Fruit fly (Drosophila melanogaster) whole organism, embryonic: Measurements from ENCODE around the gene AlaRS.

Experiments used
- BEAF-32 ChIP-seq: fragments of 200-800 bp; sonication (Bioruptor generic); optimal IDR thresholded peaks from 3 replicates; lab custom pipeline; 2017; ENCODE audit warnings: missing biosample characterization, missing genetic modification characterization, mild to moderate bottlenecking, moderate library complexity, missing genetic modification reagents
- CG10267 ChIP-seq: fragments of 200-800 bp; sonication (Bioruptor generic); optimal IDR thresholded peaks from 2 replicates; lab custom pipeline; 2018; ENCODE audit warnings: missing biosample characterization, mild to moderate bottlenecking, missing genetic modification characterization, moderate library complexity
- CG11504 ChIP-seq: fragments of 200-800 bp; sonication (Bioruptor generic); optimal IDR thresholded peaks from 3 replicates; lab custom pipeline; 2019; ENCODE audit warnings: missing biosample characterization, mild to moderate bottlenecking, missing genetic modification characterization, moderate library complexity
- CG11560 ChIP-seq: fragments of 200-800 bp; sonication (Bioruptor generic); IDR thresholded peaks from 3 replicates; pipeline ENCODE4 v1.3.6; 2022; ENCODE audit warnings: missing biosample characterization, missing genetic modification characterization
- CG13287 ChIP-seq: fragments of 200-800 bp; sonication (Bioruptor generic); IDR thresholded peaks from 2 replicates; pipeline ENCODE4 v1.3.6; 2022; ENCODE audit warnings: missing biosample characterization, missing genetic modification characterization; ENCODE audit not compliant: partially characterized antibody
- CG15514 ChIP-seq: fragments of 200-800 bp; sonication (Bioruptor generic); optimal IDR thresholded peaks from 3 replicates; lab custom pipeline; 2017; ENCODE audit warnings: missing biosample characterization, missing genetic modification characterization, mild to moderate bottlenecking, moderate library complexity, missing genetic modification reagents
- CG16863 ChIP-seq: fragments of 200-800 bp; sonication (Bioruptor generic); optimal IDR thresholded peaks from 3 replicates; lab custom pipeline; 2016; ENCODE audit warnings: missing biosample characterization, missing genetic modification characterization
- CG17829 ChIP-seq: fragments of 200-800 bp; optimal IDR thresholded peaks from 2 replicates; lab custom pipeline; 2019; ENCODE audit warnings: missing biosample characterization, mild to moderate bottlenecking, missing genetic modification characterization, moderate library complexity
- CG18262 ChIP-seq: fragments of 200-800 bp; optimal IDR thresholded peaks from 3 replicates; lab custom pipeline; 2019; ENCODE audit warnings: missing biosample characterization, mild to moderate bottlenecking, missing genetic modification characterization, moderate library complexity
- CG18619 ChIP-seq: fragments of 200-800 bp; sonication (Bioruptor generic); optimal IDR thresholded peaks from 3 replicates; lab custom pipeline; 2017; ENCODE audit warnings: missing biosample characterization, mild to moderate bottlenecking, missing genetic modification characterization
- CG2116 ChIP-seq: fragments of 200-800 bp; sonication (Bioruptor generic); optimal IDR thresholded peaks from 3 replicates; lab custom pipeline; 2018; ENCODE audit warnings: missing biosample characterization, mild to moderate bottlenecking, missing genetic modification characterization
- CG2120 ChIP-seq: fragments of 200-800 bp; sonication (Bioruptor generic); optimal IDR thresholded peaks from 3 replicates; lab custom pipeline; 2016; ENCODE audit warnings: missing biosample characterization, missing genetic modification characterization
- CG31224 ChIP-seq: fragments of 200-800 bp; sonication (Bioruptor generic); IDR thresholded peaks from 2 replicates; pipeline ENCODE4 v1.3.6; 2022; ENCODE audit warnings: missing biosample characterization, missing genetic modification characterization
- CG32532 ChIP-seq: fragments of 200-800 bp; sonication (Bioruptor generic); IDR thresholded peaks from 2 replicates; pipeline ENCODE4 v1.3.6; 2022; ENCODE audit warnings: missing biosample characterization, missing genetic modification characterization
- CG5245 ChIP-seq: fragments of 200-800 bp; sonication (Bioruptor generic); optimal IDR thresholded peaks from 3 replicates; lab custom pipeline; 2016; ENCODE audit warnings: missing biosample characterization, missing genetic modification characterization
- CG9797 ChIP-seq: fragments of 200-800 bp; sonication (Bioruptor generic); optimal IDR thresholded peaks from 3 replicates; lab custom pipeline; 2018; ENCODE audit warnings: missing biosample characterization, mild to moderate bottlenecking, missing genetic modification characterization
- Dll ChIP-seq: fragments of 200-800 bp; sonication (Bioruptor generic); IDR thresholded peaks from 4 replicates; pipeline ENCODE4 v1.3.6; 2022; ENCODE audit warnings: missing biosample characterization, missing genetic modification characterization; ENCODE audit not compliant: partially characterized antibody
- Dp ChIP-seq: fragments of 200-800 bp; sonication (Bioruptor generic); optimal IDR thresholded peaks from 2 replicates; lab custom pipeline; 2018; ENCODE audit warnings: missing biosample characterization, mild to moderate bottlenecking, missing genetic modification characterization, moderate library complexity
- E2f2 ChIP-seq: fragments of 200-800 bp; sonication (Bioruptor generic); IDR thresholded peaks from 2 replicates; pipeline ENCODE4 v1.3.6; 2022; ENCODE audit warnings: missing biosample characterization, missing genetic modification characterization
- ERR ChIP-seq: fragments of 200-800 bp; sonication (Bioruptor generic); optimal IDR thresholded peaks from 2 replicates; lab custom pipeline; 2016; ENCODE audit warnings: missing biosample characterization, missing genetic modification characterization
- Ets65A ChIP-seq: fragments of 200-800 bp; sonication (Bioruptor generic); peaks from one replicate; lab custom pipeline; 2016; ENCODE audit warnings: missing biosample characterization, missing genetic modification characterization
- Ets97D ChIP-seq: fragments of 200-800 bp; sonication (Bioruptor generic); optimal IDR thresholded peaks from 3 replicates; lab custom pipeline; 2016; ENCODE audit warnings: missing biosample characterization, missing genetic modification characterization
- Max ChIP-seq: fragments of 200-800 bp; sonication (Bioruptor generic); optimal IDR thresholded peaks from 2 replicates; lab custom pipeline; 2016; ENCODE audit warnings: missing biosample characterization, mild to moderate bottlenecking, missing genetic modification characterization
- Neu2 ChIP-seq: fragments of 200-800 bp; sonication (Bioruptor generic); optimal IDR thresholded peaks from 3 replicates; lab custom pipeline; 2016; ENCODE audit warnings: missing biosample characterization, missing genetic modification characterization, borderline replicate concordance
- Scr ChIP-seq: fragments of 200-800 bp; sonication (Bioruptor generic); IDR thresholded peaks from 2 replicates; pipeline ENCODE4 v1.3.6; 2022; ENCODE audit warnings: missing biosample characterization, missing genetic modification characterization; ENCODE audit not compliant: partially characterized antibody
- Ssrp ChIP-seq: fragments of 200-800 bp; sonication (Bioruptor generic); optimal IDR thresholded peaks from 2 replicates; lab custom pipeline; 2018; ENCODE audit warnings: missing biosample characterization, mild to moderate bottlenecking, missing genetic modification characterization, moderate library complexity
- al ChIP-seq: fragments of 200-800 bp; sonication (Bioruptor generic); IDR thresholded peaks from 2 replicates; pipeline ENCODE4 v1.3.6; 2022; ENCODE audit warnings: missing biosample characterization, missing genetic modification characterization
- bbx ChIP-seq: fragments of 200-800 bp; sonication (Bioruptor generic); IDR thresholded peaks from 2 replicates; pipeline ENCODE4 v1.3.6; 2022; ENCODE audit warnings: missing biosample characterization, missing genetic modification characterization; ENCODE audit not compliant: partially characterized antibody
- bowl ChIP-seq: fragments of 200-800 bp; sonication (Bioruptor generic); IDR thresholded peaks from 2 replicates; pipeline ENCODE4 v1.3.6; 2022; ENCODE audit warnings: missing biosample characterization, missing genetic modification characterization
- cato ChIP-seq: fragments of 200-800 bp; sonication (Bioruptor generic); optimal IDR thresholded peaks from 2 replicates; lab custom pipeline; 2016; ENCODE audit warnings: missing biosample characterization, missing genetic modification characterization, borderline replicate concordance
- cg ChIP-seq: fragments of 200-800 bp; sonication (Bioruptor generic); optimal IDR thresholded peaks from 3 replicates; lab custom pipeline; 2019; ENCODE audit warnings: missing biosample characterization, mild to moderate bottlenecking, missing genetic modification characterization, moderate library complexity
- dimm ChIP-seq: fragments of 200-800 bp; sonication (Bioruptor generic); IDR thresholded peaks from 2 replicates; pipeline ENCODE4 v1.3.6; 2022; ENCODE audit warnings: missing biosample characterization, missing genetic modification characterization
- emc ChIP-seq: fragments of 200-800 bp; sonication (Bioruptor generic); optimal IDR thresholded peaks from 2 replicates; lab custom pipeline; 2016; ENCODE audit warnings: missing biosample characterization, missing genetic modification characterization
- hbn ChIP-seq: fragments of 200-800 bp; sonication (Bioruptor generic); IDR thresholded peaks from 2 replicates; pipeline ENCODE4 v1.3.6; 2022; ENCODE audit warnings: missing biosample characterization, missing genetic modification characterization; ENCODE audit not compliant: partially characterized antibody
- lbe ChIP-seq: fragments of 200-800 bp; sonication (Bioruptor generic); optimal IDR thresholded peaks from 2 replicates; lab custom pipeline; 2016; ENCODE audit warnings: missing biosample characterization, mild to moderate bottlenecking, missing genetic modification characterization
- nom ChIP-seq: fragments of 200-800 bp; sonication (Bioruptor generic); optimal IDR thresholded peaks from 2 replicates; lab custom pipeline; 2017; ENCODE audit warnings: missing biosample characterization, missing genetic modification characterization, mild to moderate bottlenecking, moderate library complexity, missing genetic modification reagents
- phol ChIP-seq: fragments of 200-800 bp; sonication (Bioruptor generic); optimal IDR thresholded peaks from 3 replicates; lab custom pipeline; 2018; ENCODE audit warnings: missing biosample characterization, mild to moderate bottlenecking, missing genetic modification characterization, moderate library complexity
- prd ChIP-seq, 3 experiments: fragments of >200 bp in 2 of 3; fragments of 200-800 bp in 1 of 3; sonication (Bioruptor generic) in 1 of 3; optimal IDR thresholded peaks in 2 of 3; IDR thresholded peaks in 1 of 3; 2 replicates in 2 of 3; 3 replicates in 1 of 3; pipeline versions ENCODE4 v1.3.6 to Lab custom; 2017 to 2022; ENCODE audit warnings: missing biosample characterization in 1 of 3, missing genetic modification characterization in 1 of 3
- pzg ChIP-seq: fragments of 200-800 bp; sonication (Bioruptor generic); optimal IDR thresholded peaks from 3 replicates; lab custom pipeline; 2018; ENCODE audit warnings: missing biosample characterization, mild to moderate bottlenecking, missing genetic modification characterization, moderate library complexity
- scrt ChIP-seq: fragments of 200-800 bp; sonication (Bioruptor generic); optimal IDR thresholded peaks from 2 replicates; lab custom pipeline; 2018; ENCODE audit warnings: missing biosample characterization, mild to moderate bottlenecking, missing genetic modification characterization, moderate library complexity
- so ChIP-seq: fragments of 200-800 bp; sonication (Bioruptor generic); IDR thresholded peaks from 3 replicates; pipeline ENCODE4 v1.3.6; 2022; ENCODE audit warnings: missing biosample characterization, missing genetic modification characterization
- sug ChIP-seq: fragments of 200-800 bp; optimal IDR thresholded peaks from 2 replicates; lab custom pipeline; 2019; ENCODE audit warnings: missing biosample characterization, mild to moderate bottlenecking, missing genetic modification characterization, moderate library complexity
- tgo ChIP-seq: fragments of 200-800 bp; sonication (Bioruptor generic); IDR thresholded peaks from 3 replicates; pipeline ENCODE4 v1.3.6; 2022; ENCODE audit warnings: missing biosample characterization, missing genetic modification characterization
- zen ChIP-seq: fragments of 200-800 bp; sonication (Bioruptor generic); optimal IDR thresholded peaks from 3 replicates; lab custom pipeline; 2018; ENCODE audit warnings: missing biosample characterization, mild to moderate bottlenecking, missing genetic modification characterization, moderate library complexity

The AlaRS gene

DNA sequence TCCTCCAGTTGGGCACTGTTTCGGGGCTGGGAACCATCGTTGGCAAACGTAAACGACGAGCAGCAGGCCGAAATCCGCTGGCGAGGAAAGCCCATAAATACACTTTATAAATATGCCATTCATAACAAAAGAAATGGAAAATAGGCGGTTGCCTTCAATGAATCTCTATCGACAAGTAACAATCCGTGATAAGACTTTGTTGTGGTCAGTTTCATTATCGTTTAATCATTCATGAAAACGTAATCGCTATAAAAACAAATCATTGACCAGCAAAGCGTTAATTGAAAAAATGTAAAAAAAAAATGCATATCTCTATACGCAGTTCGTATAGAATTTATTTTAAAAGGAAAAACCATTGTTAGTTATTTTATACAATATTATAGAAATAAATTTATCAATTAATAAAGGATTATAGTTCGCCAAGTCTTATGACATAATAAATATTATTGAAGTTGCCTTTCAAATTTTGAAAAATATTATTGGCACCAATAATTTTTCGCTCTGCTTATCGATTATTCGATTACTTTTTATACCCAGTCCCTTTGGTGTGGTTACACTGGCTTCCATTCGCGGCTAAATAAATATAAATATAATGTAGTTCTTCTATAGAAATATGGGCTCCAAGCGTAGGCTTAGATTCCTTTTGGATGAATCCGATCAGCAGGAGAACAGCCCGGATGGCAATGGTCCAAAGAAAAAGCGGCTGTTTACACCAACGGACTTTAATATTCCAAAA, 18.5 kb upstream of the AlaRS start, which contains the start of gene CG31898 (continued):
- peak; percentile 94 for TF ChIP-seq Dp (GFP tag; lab: Kevin White, UChicago)
- no peak for TF ChIP-seq nom (GFP tag; lab: Kevin White, UChicago)
- TF ChIP-seq CG11560, result peak; percentile 96
- TF ChIP-seq CG10267 (tag; lab: Kevin White, UChicago), result peak; percentile 23
- TF ChIP-seq BEAF-32 (GFP tag; lab: Kevin White, UChicago), result peak; percentile 34
- peak; percentile 94 for TF ChIP-seq E2f2 (GFP tag; lab: Robert Waterston, UW)
- no peak for TF ChIP-seq bowl (GFP tag; lab: Robert Waterston, UW)
- no peak for TF ChIP-seq hbn (GFP tag; lab: Robert Waterston, UW)
- peak; percentile 47 for TF ChIP-seq lbe (GFP tag; lab: Kevin White, UChicago)
- no peak for TF ChIP-seq Neu2
- TF ChIP-seq CG18619 (GFP tag; lab: Kevin White, UChicago), result no peak
- TF ChIP-seq pzg (GFP tag; lab: Kevin White, UChicago), result peak; percentile 43
- TF ChIP-seq dimm (GFP tag; lab: Robert Waterston, UW), result no peak
- TF ChIP-seq CG2116 (GFP tag; lab: Kevin White, UChicago), result peak; percentile 76
- TF ChIP-seq bbx (GFP tag; lab: Robert Waterston, UW), result peak; percentile 9; the same call in 1 of the 2 replicates
- TF ChIP-seq CG13287 (GFP tag; lab: Robert Waterston, UW), result peak; percentile 31; the same call in 1 of the 2 replicates
- TF ChIP-seq ERR, result no peak
- no peak for TF ChIP-seq emc (GFP tag; lab: Kevin White, UChicago)
- no peak for TF ChIP-seq cg (GFP tag; lab: Kevin White, UChicago)
- peak; percentile 16 for TF ChIP-seq CG15514
- TF ChIP-seq Dll, result peak; percentile 52; the same call in 2 of the 4 replicates
- peak; percentile 41; the same call in 1 of the 2 replicates for TF ChIP-seq Scr (GFP tag; lab: Robert Waterston, UW)
- TF ChIP-seq al (GFP tag; lab: Robert Waterston, UW), result no peak

dm6 chr2L:8398721-8399120, 17.2 kb upstream of the AlaRS start, which contains the start of gene CG13386:
CG13386 (plus strand) TSS chr2L:8399021.
- TF ChIP-seq CG32532 (GFP tag; lab: Robert Waterston, UW) (no peak), CG18262 (tag; lab: Kevin White, UChicago) (no peak), Ets65A (GFP tag; lab: Kevin White, UChicago) (peak; percentile 22), Ets97D (GFP tag; lab: Kevin White, UChicago) (no peak), cato (GFP tag; lab: Kevin White, UChicago) (no peak), prd (optimal IDR thresholded peaks at IDR 0.05; lab: Kevin White, UChicago) (no peak), prd (GFP tag; IDR thresholded peaks at IDR 0.05; lab: Robert Waterston, UW) (peak; percentile 7; the same call in 1 of the 3 replicates)

- TF ChIP-seq CG17829 (tag; lab: Kevin White, UChicago), result no peak
- TF ChIP-seq CG5245 (GFP tag; lab: Kevin White, UChicago), result no peak
- TF ChIP-seq scrt, result no peak
- TF ChIP-seq CG9797, result no peak
- TF ChIP-seq so (GFP tag; lab: Robert Waterston, UW), result no peak
- no peak for TF ChIP-seq CG11504 (tag; lab: Kevin White, UChicago)
- no peak for TF ChIP-seq tgo (GFP tag; lab: Robert Waterston, UW)
- no peak for TF ChIP-seq CG2120
- TF ChIP-seq CG16863 (GFP tag; lab: Kevin White, UChicago), result no peak
- no peak for TF ChIP-seq phol (tag; lab: Kevin White, UChicago)
- TF ChIP-seq Max (GFP tag; lab: Kevin White, UChicago), result no peak
- no peak for TF ChIP-seq CG13287 (GFP tag; lab: Robert Waterston, UW)
- no peak for TF ChIP-seq zen (tag; lab: Kevin White, UChicago)
- no peak for TF ChIP-seq sug (tag; lab: Kevin White, UChicago)
- no peak for TF ChIP-seq Ssrp (tag; lab: Kevin White, UChicago)
- no peak for TF ChIP-seq CG31224 (GFP tag; lab: Robert Waterston, UW)
Observed at dm6 chr2L:8395996-8396699, 14.6 kb upstream of the AlaRS start, which contains the start of the genes Peritrophin-15a and CG13385. Peritrophin-15a (minus strand) TSS chr2L:8396096. CG13385 (plus strand) TSS chr2L:8396649.
